Fruit fly (Drosophila melanogaster) whole organism, pupa: ENCODE results near the gene TwdlT.

ENCODE experiments used
- CG14655 ChIP-seq: fragments of 200-800 bp; sonication (Bioruptor generic); optimal IDR thresholded peaks from 3 replicates; lab custom pipeline; 2017; ENCODE audit warnings: mild to moderate bottlenecking, missing biosample characterization, missing genetic modification reagents, missing genetic modification characterization
- CG8301 ChIP-seq: fragments of 200-800 bp; sonication (Bioruptor generic); optimal IDR thresholded peaks from 2 replicates; lab custom pipeline; 2018; ENCODE audit warnings: missing biosample characterization, mild to moderate bottlenecking, missing genetic modification characterization
- CG9948 ChIP-seq: fragments of 200-800 bp; sonication (Bioruptor generic); optimal IDR thresholded peaks from 2 replicates; lab custom pipeline; 2018; ENCODE audit warnings: missing biosample characterization, mild to moderate bottlenecking, missing genetic modification characterization, moderate library complexity
- gl ChIP-seq: fragments of 200-800 bp; sonication (Bioruptor generic); optimal IDR thresholded peaks from 2 replicates; lab custom pipeline; 2018; ENCODE audit warnings: missing biosample characterization, mild to moderate bottlenecking, missing genetic modification characterization
- rn ChIP-seq: fragments of 200-800 bp; sonication (Bioruptor generic); IDR thresholded peaks from 2 replicates; pipeline ENCODE4 v1.3.6; 2022; ENCODE audit warnings: missing biosample characterization, missing genetic modification characterization

dm6 chr3R:27065136-27065535 lies 16.1 kb downstream of the TwdlT start, which contains the start of gene CG43935:
- TF ChIP-seq CG14655 (GFP tag; lab: Kevin White, UChicago) (no peak), CG8301 (tag; lab: Kevin White, UChicago) (no peak), CG9948 (tag; lab: Kevin White, UChicago) (no peak), gl (tag; lab: Kevin White, UChicago) (no peak), rn (GFP tag; lab: Robert Waterston, UW) (no peak)
